Fruit fly (Drosophila melanogaster) whole organism, embryonic: ENCODE results near the gene Acsx4.

ENCODE experiments used
- Abd-B ChIP-seq: fragments of 200-800 bp; sonication (Bioruptor generic); optimal IDR thresholded peaks from 2 replicates; lab custom pipeline; 2018; ENCODE audit warnings: missing biosample characterization, mild to moderate bottlenecking, missing genetic modification characterization, moderate library complexity
- CG10267 ChIP-seq: fragments of 200-800 bp; sonication (Bioruptor generic); optimal IDR thresholded peaks from 2 replicates; lab custom pipeline; 2018; ENCODE audit warnings: missing biosample characterization, mild to moderate bottlenecking, missing genetic modification characterization, moderate library complexity
- CG12155 ChIP-seq: fragments of 200-800 bp; sonication (Bioruptor generic); optimal IDR thresholded peaks from 3 replicates; lab custom pipeline; 2016; ENCODE audit warnings: missing biosample characterization, missing genetic modification characterization
- CG13296 ChIP-seq: fragments of 200-800 bp; sonication (Bioruptor generic); optimal IDR thresholded peaks from 3 replicates; lab custom pipeline; 2018; ENCODE audit warnings: missing biosample characterization, mild to moderate bottlenecking, missing genetic modification characterization
- CG15479 ChIP-seq: fragments of 200-800 bp; sonication (Bioruptor generic); optimal IDR thresholded peaks from 3 replicates; lab custom pipeline; 2019; ENCODE audit warnings: missing biosample characterization, mild to moderate bottlenecking, missing genetic modification characterization, moderate library complexity
- CG15696 ChIP-seq: fragments of 200-800 bp; sonication (Bioruptor generic); optimal IDR thresholded peaks from 2 replicates; lab custom pipeline; 2019; ENCODE audit warnings: missing biosample characterization, mild to moderate bottlenecking, missing genetic modification characterization, moderate library complexity
- CG16779 ChIP-seq: fragments of 200-800 bp; sonication (Bioruptor generic); IDR thresholded peaks from 2 replicates; pipeline ENCODE4 v1.3.6; 2022; ENCODE audit warnings: missing biosample characterization, missing genetic modification characterization
- CG16813 ChIP-seq: fragments of 200-800 bp; sonication (Bioruptor generic); IDR thresholded peaks from 3 replicates; pipeline ENCODE4 v1.3.6; 2022; ENCODE audit warnings: missing biosample characterization, missing genetic modification characterization; ENCODE audit not compliant: partially characterized antibody
- CG17802 ChIP-seq: fragments of 200-800 bp; sonication (Bioruptor generic); optimal IDR thresholded peaks from 2 replicates; lab custom pipeline; 2018; ENCODE audit warnings: missing biosample characterization, mild to moderate bottlenecking, missing genetic modification characterization, moderate library complexity
- CG17829 ChIP-seq: fragments of 200-800 bp; optimal IDR thresholded peaks from 2 replicates; lab custom pipeline; 2019; ENCODE audit warnings: missing biosample characterization, mild to moderate bottlenecking, missing genetic modification characterization, moderate library complexity
- CG2199 ChIP-seq: fragments of 200-800 bp; sonication (Bioruptor generic); IDR thresholded peaks from 3 replicates; pipeline ENCODE4 v1.3.6; 2022; ENCODE audit warnings: missing biosample characterization, missing genetic modification characterization
- CG2712 ChIP-seq: fragments of 200-800 bp; optimal IDR thresholded peaks from 3 replicates; lab custom pipeline; 2019; ENCODE audit warnings: missing biosample characterization, mild to moderate bottlenecking, missing genetic modification characterization, moderate library complexity
- CG30020 ChIP-seq: fragments of 200-800 bp; optimal IDR thresholded peaks from 2 replicates; lab custom pipeline; 2019; ENCODE audit warnings: missing biosample characterization, mild to moderate bottlenecking, missing genetic modification characterization, moderate library complexity
- CG3065 ChIP-seq: fragments of 200-800 bp; sonication (Bioruptor generic); optimal IDR thresholded peaks from 2 replicates; lab custom pipeline; 2016; ENCODE audit warnings: missing biosample characterization, missing genetic modification characterization
- CG33557 ChIP-seq: fragments of 200-800 bp; sonication (Bioruptor generic); optimal IDR thresholded peaks from 2 replicates; lab custom pipeline; 2019; ENCODE audit warnings: missing biosample characterization, mild to moderate bottlenecking, missing genetic modification characterization, moderate library complexity
- CG4424 ChIP-seq: fragments of 200-800 bp; sonication (Bioruptor generic); optimal IDR thresholded peaks from 3 replicates; lab custom pipeline; 2016; ENCODE audit warnings: missing biosample characterization, missing genetic modification characterization
- CG4707 ChIP-seq: fragments of 200-800 bp; sonication (Bioruptor generic); optimal IDR thresholded peaks from 2 replicates; lab custom pipeline; 2018; ENCODE audit warnings: missing biosample characterization, mild to moderate bottlenecking, missing genetic modification characterization, moderate library complexity
- CG4730 ChIP-seq: fragments of 200-800 bp; sonication (Bioruptor generic); IDR thresholded peaks from 2 replicates; pipeline ENCODE4 v1.3.6; 2022; ENCODE audit warnings: missing biosample characterization, missing genetic modification characterization
- CG6765 ChIP-seq: fragments of 200-800 bp; sonication (Bioruptor generic); optimal IDR thresholded peaks from 3 replicates; lab custom pipeline; 2017; ENCODE audit warnings: missing biosample characterization, mild to moderate bottlenecking, missing genetic modification characterization
- CG6813 ChIP-seq: fragments of 200-800 bp; sonication (Bioruptor generic); optimal IDR thresholded peaks from 2 replicates; lab custom pipeline; 2017; ENCODE audit warnings: missing biosample characterization, missing genetic modification characterization, mild to moderate bottlenecking, moderate library complexity, missing genetic modification reagents
- CG7839 ChIP-seq: fragments of 200-800 bp; sonication (Bioruptor generic); optimal IDR thresholded peaks from 3 replicates; lab custom pipeline; 2018; ENCODE audit warnings: missing biosample characterization, mild to moderate bottlenecking, missing genetic modification characterization, moderate library complexity
- CG7928 ChIP-seq: fragments of 200-800 bp; sonication (Bioruptor generic); optimal IDR thresholded peaks from 2 replicates; lab custom pipeline; 2017; ENCODE audit warnings: missing biosample characterization, mild to moderate bottlenecking, missing genetic modification characterization
- CkIIα-i1 ChIP-seq: fragments of 200-800 bp; sonication (Bioruptor generic); IDR thresholded peaks from 2 replicates; pipeline ENCODE4 v1.3.6; 2022; ENCODE audit warnings: missing biosample characterization, missing genetic modification characterization
- E2f1 ChIP-seq: fragments of 200-800 bp; sonication (Bioruptor generic); IDR thresholded peaks from 2 replicates; pipeline ENCODE4 v1.3.6; 2022; ENCODE audit warnings: missing biosample characterization, missing genetic modification characterization
- E2f2 ChIP-seq: fragments of 200-800 bp; sonication (Bioruptor generic); IDR thresholded peaks from 2 replicates; pipeline ENCODE4 v1.3.6; 2022; ENCODE audit warnings: missing biosample characterization, missing genetic modification characterization
- Ets65A ChIP-seq: fragments of 200-800 bp; sonication (Bioruptor generic); peaks from one replicate; lab custom pipeline; 2016; ENCODE audit warnings: missing biosample characterization, missing genetic modification characterization
- Fer3 ChIP-seq: fragments of 200-800 bp; sonication (Bioruptor generic); optimal IDR thresholded peaks from 2 replicates; lab custom pipeline; 2018; ENCODE audit warnings: missing biosample characterization, mild to moderate bottlenecking, missing genetic modification characterization, moderate library complexity
- H15 ChIP-seq: fragments of 200-800 bp; sonication (Bioruptor generic); IDR thresholded peaks from 3 replicates; pipeline ENCODE4 v1.3.6; 2022; ENCODE audit warnings: missing biosample characterization, missing genetic modification characterization
- H2.0 ChIP-seq: fragments of 200-800 bp; sonication (Bioruptor generic); IDR thresholded peaks from 2 replicates; pipeline ENCODE4 v1.3.6; 2022; ENCODE audit warnings: missing biosample characterization, missing genetic modification characterization
- Hmr ChIP-seq: fragments of 200-800 bp; sonication (Bioruptor generic); optimal IDR thresholded peaks from 3 replicates; lab custom pipeline; 2017; ENCODE audit warnings: mild to moderate bottlenecking, missing biosample characterization, missing genetic modification reagents, missing genetic modification characterization
- Oaz ChIP-seq: fragments of 200-800 bp; sonication (Bioruptor generic); IDR thresholded peaks from 2 replicates; pipeline ENCODE4 v1.3.6; 2022; ENCODE audit warnings: missing biosample characterization, missing genetic modification characterization
- Ssrp ChIP-seq: fragments of 200-800 bp; sonication (Bioruptor generic); optimal IDR thresholded peaks from 2 replicates; lab custom pipeline; 2018; ENCODE audit warnings: missing biosample characterization, mild to moderate bottlenecking, missing genetic modification characterization, moderate library complexity
- ara ChIP-seq: fragments of 200-800 bp; sonication (Bioruptor generic); IDR thresholded peaks from 2 replicates; pipeline ENCODE4 v1.3.6; 2022; ENCODE audit warnings: missing biosample characterization, missing genetic modification characterization
- ato ChIP-seq: fragments of 200-800 bp; sonication (Bioruptor generic); IDR thresholded peaks from 2 replicates; pipeline ENCODE4 v1.3.6; 2022; ENCODE audit warnings: missing biosample characterization, missing genetic modification characterization; ENCODE audit not compliant: partially characterized antibody
- bcd ChIP-seq: fragments of 200-800 bp; sonication (Bioruptor generic); optimal IDR thresholded peaks from 2 replicates; lab custom pipeline; 2017; ENCODE audit warnings: missing biosample characterization, mild to moderate bottlenecking, missing genetic modification characterization
- bowl ChIP-seq: fragments of 200-800 bp; sonication (Bioruptor generic); IDR thresholded peaks from 2 replicates; pipeline ENCODE4 v1.3.6; 2022; ENCODE audit warnings: missing biosample characterization, missing genetic modification characterization
- br ChIP-seq: fragments of >200 bp; optimal IDR thresholded peaks from 2 replicates; lab custom pipeline; 2017
- cg ChIP-seq: fragments of 200-800 bp; sonication (Bioruptor generic); optimal IDR thresholded peaks from 3 replicates; lab custom pipeline; 2019; ENCODE audit warnings: missing biosample characterization, mild to moderate bottlenecking, missing genetic modification characterization, moderate library complexity
- danr ChIP-seq: fragments of 200-800 bp; sonication (Bioruptor generic); IDR thresholded peaks from 2 replicates; pipeline ENCODE4 v1.3.6; 2022; ENCODE audit warnings: missing biosample characterization, missing genetic modification characterization
- eve ChIP-seq, 2 experiments: fragments of >200 bp; optimal IDR thresholded peaks; 2 replicates each; lab custom pipeline; 2017; ENCODE audit warnings: missing biosample characterization in 2 of 2, missing genetic modification characterization in 2 of 2
- maf-S ChIP-seq: fragments of 200-800 bp; sonication (Bioruptor generic); optimal IDR thresholded peaks from 2 replicates; lab custom pipeline; 2016; ENCODE audit warnings: missing biosample characterization, missing genetic modification characterization
- nerfin-2 ChIP-seq: fragments of 200-800 bp; sonication (Bioruptor generic); IDR thresholded peaks from 2 replicates; pipeline ENCODE4 v1.3.6; 2022; ENCODE audit warnings: missing biosample characterization, missing genetic modification characterization; ENCODE audit not compliant: partially characterized antibody
- p53 ChIP-seq: fragments of 200-800 bp; sonication (Bioruptor generic); optimal IDR thresholded peaks from 2 replicates; lab custom pipeline; 2016; ENCODE audit warnings: missing biosample characterization, missing genetic modification characterization
- peb ChIP-seq: fragments of 200-800 bp; sonication (Bioruptor generic); IDR thresholded peaks from 2 replicates; pipeline ENCODE4 v1.3.6; 2022; ENCODE audit warnings: missing biosample characterization, missing genetic modification characterization
- pita ChIP-seq: fragments of 200-800 bp; sonication (Bioruptor generic); optimal IDR thresholded peaks from 2 replicates; lab custom pipeline; 2017; ENCODE audit warnings: missing biosample characterization, mild to moderate bottlenecking, missing genetic modification characterization
- pnt ChIP-seq: fragments of 200-800 bp; sonication (Bioruptor generic); optimal IDR thresholded peaks from 3 replicates; lab custom pipeline; 2016; ENCODE audit warnings: missing biosample characterization, missing genetic modification characterization
- run ChIP-seq: fragments of 200-800 bp; sonication (Bioruptor generic); optimal IDR thresholded peaks from 3 replicates; lab custom pipeline; 2018; ENCODE audit warnings: missing biosample characterization, mild to moderate bottlenecking, missing genetic modification characterization
- scrt ChIP-seq: fragments of 200-800 bp; sonication (Bioruptor generic); optimal IDR thresholded peaks from 2 replicates; lab custom pipeline; 2018; ENCODE audit warnings: missing biosample characterization, mild to moderate bottlenecking, missing genetic modification characterization, moderate library complexity
- sqz ChIP-seq: fragments of 200-800 bp; sonication (Bioruptor generic); optimal IDR thresholded peaks from 3 replicates; lab custom pipeline; 2018; ENCODE audit warnings: missing biosample characterization, mild to moderate bottlenecking, missing genetic modification characterization
- trem ChIP-seq: fragments of 200-800 bp; optimal IDR thresholded peaks from 3 replicates; lab custom pipeline; 2019; ENCODE audit warnings: missing biosample characterization, mild to moderate bottlenecking, missing genetic modification characterization, moderate library complexity
- trh ChIP-seq: fragments of 200-800 bp; sonication (Bioruptor generic); optimal IDR thresholded peaks from 2 replicates; lab custom pipeline; 2016; ENCODE audit warnings: missing biosample characterization, missing genetic modification characterization

Acsx4 gene

dm6 chr3R:19830973-19831372 lies 47.7 kb downstream of the Acsx4 start (continued):
- TF ChIP-seq CG16779 (GFP tag; lab: Robert Waterston, UW) = no peak
- peak; percentile 65; the same call in 1 of the 2 replicates for TF ChIP-seq bowl
- TF ChIP-seq peb (GFP tag; lab: Robert Waterston, UW) = no peak
- peak; percentile 24; the same call in 1 of the 2 replicates for TF ChIP-seq H2.0
- peak; percentile 64; the same call in 1 of the 2 replicates for TF ChIP-seq Oaz (GFP tag; lab: Robert Waterston, UW)
- peak; percentile 88 for TF ChIP-seq Ets65A
- TF ChIP-seq danr = no peak
- TF ChIP-seq E2f1 (GFP tag; lab: Robert Waterston, UW) = peak; percentile 44; the same call in 1 of the 2 replicates
- TF ChIP-seq CG13296 (GFP tag; lab: Kevin White, UChicago) = peak; percentile 58
- no peak for TF ChIP-seq trh (GFP tag; lab: Kevin White, UChicago)
- no peak for TF ChIP-seq CG4730 (GFP tag; lab: Robert Waterston, UW)
- TF ChIP-seq CG4424 (GFP tag; lab: Kevin White, UChicago) = peak; percentile 46
- peak; percentile 18 for TF ChIP-seq CG6813 (GFP tag; lab: Kevin White, UChicago)
- no peak for TF ChIP-seq CG7928 (GFP tag; lab: Kevin White, UChicago)
- TF ChIP-seq eve (GFP tag; optimal IDR thresholded peaks at IDR 0.05; lab: Kevin White, UChicago) = peak in 1 of 2 experiments; percentile 41
- peak; percentile 74 for TF ChIP-seq Hmr (GFP tag; lab: Kevin White, UChicago)
- no peak for TF ChIP-seq CG33557
- TF ChIP-seq Fer3 (tag; lab: Kevin White, UChicago) = peak; percentile 72
- TF ChIP-seq CG15479 (GFP tag; lab: Kevin White, UChicago) = no peak
- TF ChIP-seq run = peak; percentile 51
- TF ChIP-seq CG6765 = no peak
- TF ChIP-seq br (lab: Kevin White, UChicago) = no peak
- peak; percentile 73 for TF ChIP-seq CG7839 (tag; lab: Kevin White, UChicago)
- peak; percentile 57 for TF ChIP-seq Abd-B (GFP tag; lab: Kevin White, UChicago)
- peak; percentile 62 for TF ChIP-seq bcd (GFP tag; lab: Kevin White, UChicago)
- no peak for TF ChIP-seq CG17802
- peak; percentile 4 for TF ChIP-seq trem (tag; lab: Kevin White, UChicago)
- peak; percentile 29 for TF ChIP-seq maf-S
- TF ChIP-seq ara (GFP tag; lab: Robert Waterston, UW) = peak; percentile 72
- TF ChIP-seq pita (GFP tag; lab: Kevin White, UChicago) = no peak
- TF ChIP-seq CG15696 = peak; percentile 3
- peak; percentile 78 for TF ChIP-seq CG4707 (GFP tag; lab: Kevin White, UChicago)
- no peak for TF ChIP-seq E2f2 (GFP tag; lab: Robert Waterston, UW)
- TF ChIP-seq CG17829 (tag; lab: Kevin White, UChicago) = peak; percentile 56
- TF ChIP-seq H15 = no peak
- no peak for TF ChIP-seq CG16813 (GFP tag; lab: Robert Waterston, UW)
- TF ChIP-seq CG12155 (GFP tag; lab: Kevin White, UChicago) = peak; percentile 8
- no peak for TF ChIP-seq CG30020 (tag; lab: Kevin White, UChicago)
- TF ChIP-seq sqz (GFP tag; lab: Kevin White, UChicago) = no peak
- no peak for TF ChIP-seq cg
- peak; percentile 4 for TF ChIP-seq CG3065 (GFP tag; lab: Kevin White, UChicago)
- TF ChIP-seq CG2199 (GFP tag; lab: Robert Waterston, UW) = no peak
- TF ChIP-seq nerfin-2 = no peak
- TF ChIP-seq CG2712 (tag; lab: Kevin White, UChicago) = peak; percentile 70
- peak; percentile 44 for TF ChIP-seq scrt (GFP tag; lab: Kevin White, UChicago)
- peak; percentile 50 for TF ChIP-seq Ssrp (tag; lab: Kevin White, UChicago)
- peak; percentile 3 for TF ChIP-seq pnt
- no peak for TF ChIP-seq ato (GFP tag; lab: Robert Waterston, UW)
- peak; percentile 44 for TF ChIP-seq CG10267 (tag; lab: Kevin White, UChicago)
- TF ChIP-seq CkIIα-i1 = no peak
- TF ChIP-seq p53 = no peak
